Worm (Caenorhabditis elegans) whole organism, midembryonic: ENCODE data around the gene T22B7.22.

Experiments
- T22C8.4 ChIP-seq: fragments of 200-800 bp; sonication (Bioruptor generic); IDR thresholded peaks from 2 replicates; pipeline ENCODE4 v1.3.6; 2022; ENCODE audit warnings: missing genetic modification characterization, missing compliant biosample characterization
- cog-1 ChIP-seq: sonication (generic microtip); optimal IDR thresholded peaks from 2 replicates; lab custom pipeline; 2016; ENCODE audit warnings: missing genetic modification characterization, missing compliant biosample characterization
- flt-1 ChIP-seq: fragments of 200-800 bp; sonication (Bioruptor generic); IDR thresholded peaks from 2 replicates; pipeline ENCODE4 v1.3.6; 2022; ENCODE audit warnings: missing genetic modification characterization, missing compliant biosample characterization
- med-1 ChIP-seq: sonication (generic microtip); optimal IDR thresholded peaks from 2 replicates; lab custom pipeline; 2017; ENCODE audit warnings: missing genetic modification characterization, mild to moderate bottlenecking, missing compliant biosample characterization, antibody characterized with exemption, missing genetic modification reagents; ENCODE audit not compliant: insufficient read depth
- ref-1 ChIP-seq: fragments of 200-800 bp; sonication (Bioruptor generic); conservative IDR thresholded peaks from 2 replicates; pipeline ENCODE4 v1.3.6; 2022; ENCODE audit warnings: missing genetic modification reagents, missing genetic modification characterization, missing compliant biosample characterization
- tab-1 ChIP-seq: fragments of 200-800 bp; sonication (Bioruptor generic); IDR thresholded peaks from 2 replicates; pipeline ENCODE4 v1.3.6; 2022; ENCODE audit warnings: missing genetic modification characterization, missing compliant biosample characterization
- ztf-23 ChIP-seq: fragments of 200-800 bp; sonication (Bioruptor generic); IDR thresholded peaks from 2 replicates; pipeline ENCODE4 v1.3.6; 2022; ENCODE audit warnings: missing genetic modification reagents, missing genetic modification characterization, missing compliant biosample characterization
- ztf-29 ChIP-seq: fragments of 200-800 bp; sonication (Bioruptor generic); IDR thresholded peaks from 2 replicates; pipeline ENCODE4 v1.3.6; 2022; ENCODE audit warnings: missing genetic modification reagents, missing genetic modification characterization, missing compliant biosample characterization

- TF ChIP-seq flt-1 (no peak), med-1 (GFP tag; lab: Kevin White, UChicago) (no peak), ztf-23 (GFP tag; lab: Robert Waterston, UW) (no peak), T22C8.4 (GFP tag; lab: Robert Waterston, UW) (no peak), cog-1 (tag; lab: Kevin White, UChicago) (no peak), ztf-29 (no peak), ref-1 (GFP tag; lab: Robert Waterston, UW) (no peak), tab-1 (GFP tag; lab: Robert Waterston, UW) (no peak)
Observed at ce11 chrX:5647884-5648283, 11.9 kb upstream of the T22B7.22 start, which contains the start of gene srv-7.
